Worm (Caenorhabditis elegans) whole organism, midembryonic: ENCODE measurements around the gene mec-9.

Source experiments
- T22C8.4 ChIP-seq: fragments of 200-800 bp; sonication (Bioruptor generic); IDR thresholded peaks from 2 replicates; pipeline ENCODE4 v1.3.6; 2022; ENCODE audit warnings: missing genetic modification characterization, missing compliant biosample characterization
- cog-1 ChIP-seq: sonication (generic microtip); optimal IDR thresholded peaks from 2 replicates; lab custom pipeline; 2016; ENCODE audit warnings: missing genetic modification characterization, missing compliant biosample characterization
- flt-1 ChIP-seq: fragments of 200-800 bp; sonication (Bioruptor generic); IDR thresholded peaks from 2 replicates; pipeline ENCODE4 v1.3.6; 2022; ENCODE audit warnings: missing genetic modification characterization, missing compliant biosample characterization
- klf-2 ChIP-seq: fragments of 200-800 bp; sonication (Bioruptor generic); conservative IDR thresholded peaks from 2 replicates; pipeline ENCODE4 v1.3.6; 2022; ENCODE audit warnings: missing genetic modification reagents, missing genetic modification characterization, missing compliant biosample characterization
- med-1 ChIP-seq: sonication (generic microtip); optimal IDR thresholded peaks from 2 replicates; lab custom pipeline; 2017; ENCODE audit warnings: missing genetic modification characterization, mild to moderate bottlenecking, missing compliant biosample characterization, antibody characterized with exemption, missing genetic modification reagents; ENCODE audit not compliant: insufficient read depth
- ref-1 ChIP-seq: fragments of 200-800 bp; sonication (Bioruptor generic); conservative IDR thresholded peaks from 2 replicates; pipeline ENCODE4 v1.3.6; 2022; ENCODE audit warnings: missing genetic modification reagents, missing genetic modification characterization, missing compliant biosample characterization
- tab-1 ChIP-seq: fragments of 200-800 bp; sonication (Bioruptor generic); IDR thresholded peaks from 2 replicates; pipeline ENCODE4 v1.3.6; 2022; ENCODE audit warnings: missing genetic modification characterization, missing compliant biosample characterization
- ztf-23 ChIP-seq: fragments of 200-800 bp; sonication (Bioruptor generic); IDR thresholded peaks from 2 replicates; pipeline ENCODE4 v1.3.6; 2022; ENCODE audit warnings: missing genetic modification reagents, missing genetic modification characterization, missing compliant biosample characterization
- ztf-29 ChIP-seq: fragments of 200-800 bp; sonication (Bioruptor generic); IDR thresholded peaks from 2 replicates; pipeline ENCODE4 v1.3.6; 2022; ENCODE audit warnings: missing genetic modification reagents, missing genetic modification characterization, missing compliant biosample characterization

mec-9 gene

ce11 chrV:9922481-9922880 is 7.6 kb upstream of the mec-9 start, which contains the start of gene C50H2.7:
C50H2.7 (plus strand) TSS chrV:9922781.
- TF ChIP-seq cog-1 (tag; lab: Kevin White, UChicago) (no peak), flt-1 (no peak), med-1 (no peak), T22C8.4 (GFP tag; lab: Robert Waterston, UW) (no peak), klf-2 (no peak), ref-1 (no peak)

ce11 chrV:9921288-9921687 is 6.4 kb upstream of the mec-9 start, which contains the start of gene ceh-75:
ceh-75 (plus strand) TSS chrV:9921337.
- TF ChIP-seq ztf-23 (GFP tag; lab: Robert Waterston, UW) (no peak), flt-1 (no peak), cog-1 (tag; lab: Kevin White, UChicago) (no peak), klf-2 (no peak), ztf-29 (no peak), T22C8.4 (GFP tag; lab: Robert Waterston, UW) (no peak), med-1 (no peak), tab-1 (GFP tag; lab: Robert Waterston, UW) (no peak), ref-1 (no peak)

- TF ChIP-seq ref-1 (no peak), klf-2 (no peak), ztf-29 (no peak), T22C8.4 (GFP tag; lab: Robert Waterston, UW) (no peak), med-1 (no peak), tab-1 (GFP tag; lab: Robert Waterston, UW) (no peak), ztf-23 (GFP tag; lab: Robert Waterston, UW) (no peak), flt-1 (no peak), cog-1 (tag; lab: Kevin White, UChicago) (no peak)
These were observed 3.5 kb upstream of the mec-9 start, which contains the start of gene C50H2.5 for ce11 chrV:9918410-9918809. C50H2.5 (plus strand) TSS chrV:9918710.

- TF ChIP-seq ztf-29 (no peak), T22C8.4 (GFP tag; lab: Robert Waterston, UW) (no peak), med-1 (no peak), klf-2 (no peak), cog-1 (tag; lab: Kevin White, UChicago) (no peak), ref-1 (no peak), tab-1 (GFP tag; lab: Robert Waterston, UW) (no peak), ztf-23 (GFP tag; lab: Robert Waterston, UW) (no peak), flt-1 (no peak)
These were observed 1.7 kb upstream of the mec-9 start, which contains the start of gene C50H2.4 for ce11 chrV:9916665-9917064. C50H2.4 (plus strand) TSS chrV:9916965.

ce11 chrV:9913863-9914262 is 1.1 kb downstream of the mec-9 start, which contains the start of gene fipr-10:
fipr-10 (plus strand) TSS chrV:9914163.
- TF ChIP-seq flt-1 (no peak), med-1 (no peak), ztf-29 (no peak), tab-1 (GFP tag; lab: Robert Waterston, UW) (no peak), T22C8.4 (GFP tag; lab: Robert Waterston, UW) (no peak), klf-2 (no peak), ref-1 (no peak), cog-1 (tag; lab: Kevin White, UChicago) (no peak), ztf-23 (GFP tag; lab: Robert Waterston, UW) (no peak)

- TF ChIP-seq T22C8.4 (GFP tag; lab: Robert Waterston, UW) (no peak), tab-1 (GFP tag; lab: Robert Waterston, UW) (no peak), ztf-29 (no peak), klf-2 (no peak), flt-1 (no peak), med-1 (no peak), ref-1 (no peak), cog-1 (tag; lab: Kevin White, UChicago) (no peak), ztf-23 (GFP tag; lab: Robert Waterston, UW) (no peak)
These were observed 3.8 kb downstream of the mec-9 start for ce11 chrV:9911165-9911564.

- TF ChIP-seq ztf-23 (GFP tag; lab: Robert Waterston, UW) (no peak), ztf-29 (no peak), tab-1 (GFP tag; lab: Robert Waterston, UW) (no peak), ref-1 (no peak)
These were observed 5.3 kb downstream of the mec-9 start for ce11 chrV:9909624-9910023.

ce11 chrV:9907205-9907604 is 7.7 kb downstream of the mec-9 start:
- TF ChIP-seq ref-1: no peak
- no peak for TF ChIP-seq cog-1 (tag; lab: Kevin White, UChicago)
- no peak for TF ChIP-seq tab-1 (GFP tag; lab: Robert Waterston, UW)
- no peak for TF ChIP-seq ztf-23 (GFP tag; lab: Robert Waterston, UW)
- no peak for TF ChIP-seq klf-2
- TF ChIP-seq ztf-29: no peak
- TF ChIP-seq med-1: no peak
- TF ChIP-seq flt-1: no peak
- no peak for TF ChIP-seq T22C8.4 (GFP tag; lab: Robert Waterston, UW)

- TF ChIP-seq ref-1: no peak
- no peak for TF ChIP-seq flt-1
- TF ChIP-seq ztf-29: no peak
- no peak for TF ChIP-seq tab-1 (GFP tag; lab: Robert Waterston, UW)
- TF ChIP-seq ztf-23 (GFP tag; lab: Robert Waterston, UW): no peak
- TF ChIP-seq T22C8.4 (GFP tag; lab: Robert Waterston, UW): no peak
- no peak for TF ChIP-seq klf-2
- no peak for TF ChIP-seq cog-1 (tag; lab: Kevin White, UChicago)
- no peak for TF ChIP-seq med-1
These were observed 8.8 kb downstream of the mec-9 start, which contains the start of gene fipr-11 for ce11 chrV:9906115-9906514. fipr-11 (minus strand) TSS chrV:9906215.

- no peak for TF ChIP-seq tab-1 (GFP tag; lab: Robert Waterston, UW)
- no peak for TF ChIP-seq T22C8.4 (GFP tag; lab: Robert Waterston, UW)
- TF ChIP-seq ztf-23 (GFP tag; lab: Robert Waterston, UW): no peak
- no peak for TF ChIP-seq ref-1
- no peak for TF ChIP-seq med-1
- TF ChIP-seq cog-1 (tag; lab: Kevin White, UChicago): no peak
- no peak for TF ChIP-seq ztf-29
- TF ChIP-seq flt-1: no peak
- no peak for TF ChIP-seq klf-2
These were observed 13.8 kb downstream of the mec-9 start for ce11 chrV:9901119-9901518.

- TF ChIP-seq klf-2: no peak
- no peak for TF ChIP-seq cog-1 (tag; lab: Kevin White, UChicago)
- no peak for TF ChIP-seq tab-1 (GFP tag; lab: Robert Waterston, UW)
- no peak for TF ChIP-seq flt-1
- TF ChIP-seq ztf-23 (GFP tag; lab: Robert Waterston, UW): no peak
- no peak for TF ChIP-seq ztf-29
- TF ChIP-seq T22C8.4 (GFP tag; lab: Robert Waterston, UW): no peak
- TF ChIP-seq med-1: no peak
- TF ChIP-seq ref-1: no peak
These were observed 15.6 kb downstream of the mec-9 start, which contains the start of gene egl-47 for ce11 chrV:9899278-9899677. egl-47 (plus strand) TSS chrV:9899578.
